Fruit fly (Drosophila melanogaster) whole organism, embryonic: ENCODE results near the gene CG31404.

ENCODE experiments used
- Awh ChIP-seq: fragments of 200-800 bp; sonication (Bioruptor generic); IDR thresholded peaks from 2 replicates; pipeline ENCODE4, ENCODE4 v1.3.6; 2022; ENCODE audit warnings: missing biosample characterization, missing genetic modification characterization
- B-H2 ChIP-seq: fragments of 200-800 bp; sonication (Bioruptor generic); optimal IDR thresholded peaks from 2 replicates; lab custom pipeline; 2018; ENCODE audit warnings: missing biosample characterization, mild to moderate bottlenecking, missing genetic modification characterization
- CG10147 ChIP-seq: fragments of 200-800 bp; sonication (Bioruptor generic); optimal IDR thresholded peaks from 2 replicates; lab custom pipeline; 2019; ENCODE audit warnings: missing biosample characterization, mild to moderate bottlenecking, missing genetic modification characterization, moderate library complexity
- CG10209 ChIP-seq: fragments of 200-800 bp; sonication (Bioruptor generic); optimal IDR thresholded peaks from 3 replicates; lab custom pipeline; 2017; ENCODE audit warnings: missing biosample characterization, mild to moderate bottlenecking, missing genetic modification characterization, missing genetic modification reagents
- CG10267 ChIP-seq: fragments of 200-800 bp; sonication (Bioruptor generic); optimal IDR thresholded peaks from 2 replicates; lab custom pipeline; 2018; ENCODE audit warnings: missing biosample characterization, mild to moderate bottlenecking, missing genetic modification characterization, moderate library complexity
- CG10431 ChIP-seq: fragments of 200-800 bp; sonication (Bioruptor generic); optimal IDR thresholded peaks from 3 replicates; lab custom pipeline; 2018; ENCODE audit warnings: missing biosample characterization, mild to moderate bottlenecking, missing genetic modification characterization
- CG12299 ChIP-seq: fragments of 200-800 bp; sonication (Bioruptor generic); optimal IDR thresholded peaks from 2 replicates; lab custom pipeline; 2018; ENCODE audit warnings: missing biosample characterization, mild to moderate bottlenecking, missing genetic modification characterization
- CG12659 ChIP-seq: fragments of 200-800 bp; sonication (Bioruptor generic); optimal IDR thresholded peaks from 3 replicates; lab custom pipeline; 2017; ENCODE audit warnings: mild to moderate bottlenecking, missing biosample characterization, missing genetic modification reagents, missing genetic modification characterization
- CG13624 ChIP-seq: fragments of 200-800 bp; sonication (Bioruptor generic); optimal IDR thresholded peaks from 2 replicates; lab custom pipeline; 2016; ENCODE audit warnings: missing biosample characterization, missing genetic modification characterization
- CG13894 ChIP-seq: fragments of 200-800 bp; sonication (Bioruptor generic); optimal IDR thresholded peaks from 3 replicates; lab custom pipeline; 2018; ENCODE audit warnings: missing biosample characterization, mild to moderate bottlenecking, missing genetic modification characterization, moderate library complexity
- CG14050 ChIP-seq: fragments of 200-800 bp; sonication (Bioruptor generic); IDR thresholded peaks from 3 replicates; pipeline ENCODE4 v1.3.6; 2022; ENCODE audit warnings: missing biosample characterization, missing genetic modification characterization
- CG14667 ChIP-seq: fragments of 200-800 bp; sonication (Bioruptor generic); IDR thresholded peaks from 2 replicates; pipeline ENCODE4 v1.3.6; 2022; ENCODE audit warnings: missing biosample characterization, missing genetic modification characterization
- CG1792 ChIP-seq: fragments of 200-800 bp; sonication (Bioruptor generic); optimal IDR thresholded peaks from 2 replicates; lab custom pipeline; 2016; ENCODE audit warnings: missing biosample characterization, missing genetic modification characterization
- CG2129 ChIP-seq: fragments of 200-800 bp; sonication (Bioruptor generic); IDR thresholded peaks from 2 replicates; pipeline ENCODE4 v1.3.6; 2022; ENCODE audit warnings: missing biosample characterization, missing genetic modification characterization; ENCODE audit not compliant: partially characterized antibody
- CG3726 ChIP-seq: fragments of 200-800 bp; sonication (Bioruptor generic); IDR thresholded peaks from 3 replicates; pipeline ENCODE4, ENCODE4 v1.3.6; 2022; ENCODE audit warnings: missing biosample characterization, missing genetic modification characterization
- CG3838 ChIP-seq: fragments of 200-800 bp; sonication (Bioruptor generic); optimal IDR thresholded peaks from 3 replicates; lab custom pipeline; 2016; ENCODE audit warnings: missing biosample characterization, missing genetic modification characterization
- CG5180 ChIP-seq: fragments of 200-800 bp; sonication (Bioruptor generic); optimal IDR thresholded peaks from 3 replicates; lab custom pipeline; 2017; ENCODE audit warnings: missing biosample characterization, missing genetic modification characterization, mild to moderate bottlenecking, moderate library complexity, missing genetic modification reagents
- CG7745 ChIP-seq: fragments of 200-800 bp; sonication (Bioruptor generic); optimal IDR thresholded peaks from 2 replicates; lab custom pipeline; 2018; ENCODE audit warnings: missing biosample characterization, mild to moderate bottlenecking, missing genetic modification characterization, moderate library complexity
- CG8388 ChIP-seq: fragments of 200-800 bp; sonication (Bioruptor generic); optimal IDR thresholded peaks from 2 replicates; lab custom pipeline; 2019; ENCODE audit warnings: missing biosample characterization, mild to moderate bottlenecking, missing genetic modification characterization, moderate library complexity
- D19B ChIP-seq: fragments of 200-800 bp; sonication (Bioruptor generic); optimal IDR thresholded peaks from 2 replicates; lab custom pipeline; 2017; ENCODE audit warnings: missing biosample characterization, mild to moderate bottlenecking, missing genetic modification characterization
- Ets97D ChIP-seq: fragments of 200-800 bp; sonication (Bioruptor generic); optimal IDR thresholded peaks from 3 replicates; lab custom pipeline; 2016; ENCODE audit warnings: missing biosample characterization, missing genetic modification characterization
- Fer2 ChIP-seq: fragments of 200-800 bp; sonication (Bioruptor generic); optimal IDR thresholded peaks from 2 replicates; lab custom pipeline; 2018; ENCODE audit warnings: missing biosample characterization, mild to moderate bottlenecking, missing genetic modification characterization, moderate library complexity
- Hand ChIP-seq: fragments of 200-800 bp; sonication (Bioruptor generic); optimal IDR thresholded peaks from 2 replicates; lab custom pipeline; 2017; ENCODE audit warnings: mild to moderate bottlenecking, missing biosample characterization, missing genetic modification reagents, missing genetic modification characterization
- Kr ChIP-seq: fragments of 200-800 bp; sonication (Bioruptor generic); optimal IDR thresholded peaks from 2 replicates; lab custom pipeline; 2017; ENCODE audit warnings: missing biosample characterization, mild to moderate bottlenecking, missing genetic modification characterization
- Myb ChIP-seq: fragments of 200-800 bp; sonication (Bioruptor generic); optimal IDR thresholded peaks from 2 replicates; lab custom pipeline; 2016; ENCODE audit warnings: missing biosample characterization, missing genetic modification characterization
- Opbp ChIP-seq: fragments of 200-800 bp; sonication (Bioruptor generic); IDR thresholded peaks from 3 replicates; pipeline ENCODE4 v1.3.6; 2022; ENCODE audit warnings: missing biosample characterization, missing genetic modification characterization; ENCODE audit not compliant: partially characterized antibody
- Side ChIP-seq: fragments of 200-800 bp; sonication (Bioruptor generic); optimal IDR thresholded peaks from 2 replicates; lab custom pipeline; 2016; ENCODE audit warnings: missing biosample characterization, missing genetic modification characterization
- Sin3A ChIP-seq: fragments of >200 bp; optimal IDR thresholded peaks from 2 replicates; lab custom pipeline; 2018
- Sry-δ ChIP-seq: fragments of 200-800 bp; sonication (Bioruptor generic); optimal IDR thresholded peaks from 2 replicates; lab custom pipeline; 2016; ENCODE audit warnings: missing biosample characterization, missing genetic modification characterization
- Stat92E ChIP-seq, 3 experiments: fragments of >200 bp in 2 of 3; fragments of 200-800 bp in 1 of 3; sonication (Bioruptor generic) in 1 of 3; optimal IDR thresholded peaks; 2 replicates each; lab custom pipeline; 2017 to 2019; ENCODE audit warnings: missing biosample characterization in 3 of 3, missing genetic modification characterization in 3 of 3, mild to moderate bottlenecking in 1 of 3, moderate library complexity in 1 of 3
- TFAM ChIP-seq: fragments of 200-800 bp; sonication (Bioruptor generic); optimal IDR thresholded peaks from 2 replicates; lab custom pipeline; 2017; ENCODE audit warnings: missing biosample characterization, missing genetic modification characterization, inconsistent platforms
- Usf ChIP-seq: fragments of 200-800 bp; sonication (Bioruptor generic); optimal IDR thresholded peaks from 2 replicates; lab custom pipeline; 2017; ENCODE audit warnings: missing genotype, missing biosample characterization, missing genetic modification characterization
- abd-A ChIP-seq: fragments of 200-800 bp; sonication (Bioruptor generic); optimal IDR thresholded peaks from 3 replicates; lab custom pipeline; 2019; ENCODE audit warnings: missing biosample characterization, mild to moderate bottlenecking, missing genetic modification characterization, moderate library complexity
- aop ChIP-seq: fragments of 200-800 bp; sonication (Bioruptor generic); IDR thresholded peaks from 2 replicates; pipeline ENCODE4 v1.3.6; 2022; ENCODE audit warnings: missing biosample characterization, missing genetic modification characterization
- az2 ChIP-seq: fragments of 200-800 bp; sonication (Bioruptor generic); optimal IDR thresholded peaks from 3 replicates; lab custom pipeline; 2016; ENCODE audit warnings: missing biosample characterization, missing genetic modification characterization
- bowl ChIP-seq: fragments of 200-800 bp; sonication (Bioruptor generic); IDR thresholded peaks from 2 replicates; pipeline ENCODE4 v1.3.6; 2022; ENCODE audit warnings: missing biosample characterization, missing genetic modification characterization
- crc ChIP-seq: fragments of 200-800 bp; sonication (Bioruptor generic); optimal IDR thresholded peaks from 2 replicates; lab custom pipeline; 2016; ENCODE audit warnings: missing biosample characterization, missing genetic modification characterization
- danr ChIP-seq: fragments of 200-800 bp; sonication (Bioruptor generic); IDR thresholded peaks from 2 replicates; pipeline ENCODE4 v1.3.6; 2022; ENCODE audit warnings: missing biosample characterization, missing genetic modification characterization
- fd96Cb ChIP-seq: fragments of 200-800 bp; sonication (Bioruptor generic); optimal IDR thresholded peaks from 2 replicates; lab custom pipeline; 2018; ENCODE audit warnings: missing biosample characterization, mild to moderate bottlenecking, missing genetic modification characterization, moderate library complexity
- gsb-n ChIP-seq: fragments of 200-800 bp; sonication (Bioruptor generic); optimal IDR thresholded peaks from 3 replicates; lab custom pipeline; 2018; ENCODE audit warnings: missing biosample characterization, mild to moderate bottlenecking, missing genetic modification characterization
- hbn ChIP-seq: fragments of 200-800 bp; sonication (Bioruptor generic); IDR thresholded peaks from 2 replicates; pipeline ENCODE4 v1.3.6; 2022; ENCODE audit warnings: missing biosample characterization, missing genetic modification characterization; ENCODE audit not compliant: partially characterized antibody
- otp ChIP-seq: fragments of 200-800 bp; sonication (Bioruptor generic); IDR thresholded peaks from 3 replicates; pipeline ENCODE4, ENCODE4 v1.3.6; 2022; ENCODE audit warnings: missing biosample characterization, missing genetic modification characterization
- pfk ChIP-seq: fragments of 200-800 bp; sonication (Bioruptor generic); optimal IDR thresholded peaks from 2 replicates; lab custom pipeline; 2018; ENCODE audit warnings: missing biosample characterization, mild to moderate bottlenecking, missing genetic modification characterization, moderate library complexity
- pita ChIP-seq: fragments of 200-800 bp; sonication (Bioruptor generic); optimal IDR thresholded peaks from 2 replicates; lab custom pipeline; 2017; ENCODE audit warnings: missing biosample characterization, mild to moderate bottlenecking, missing genetic modification characterization
- psq ChIP-seq: fragments of 200-800 bp; sonication (Bioruptor generic); optimal IDR thresholded peaks from 2 replicates; lab custom pipeline; 2017; ENCODE audit warnings: missing biosample characterization, missing genetic modification characterization
- pzg ChIP-seq: fragments of 200-800 bp; sonication (Bioruptor generic); optimal IDR thresholded peaks from 3 replicates; lab custom pipeline; 2018; ENCODE audit warnings: missing biosample characterization, mild to moderate bottlenecking, missing genetic modification characterization, moderate library complexity
- slou ChIP-seq: fragments of 200-800 bp; sonication (Bioruptor generic); optimal IDR thresholded peaks from 3 replicates; lab custom pipeline; 2016; ENCODE audit warnings: missing biosample characterization, missing genetic modification characterization
- unpg ChIP-seq: fragments of 200-800 bp; sonication (Bioruptor generic); optimal IDR thresholded peaks from 3 replicates; lab custom pipeline; 2018; ENCODE audit warnings: missing biosample characterization, mild to moderate bottlenecking, missing genetic modification characterization, moderate library complexity
- zf30C ChIP-seq: fragments of 200-800 bp; sonication (Bioruptor generic); optimal IDR thresholded peaks from 3 replicates; lab custom pipeline; 2018; ENCODE audit warnings: missing biosample characterization, mild to moderate bottlenecking, missing genetic modification characterization
- zfh2 ChIP-seq: fragments of 200-800 bp; sonication (Bioruptor generic); optimal IDR thresholded peaks from 2 replicates; lab custom pipeline; 2016; ENCODE audit warnings: missing biosample characterization, missing genetic modification characterization

The CG31404 gene

DNA sequence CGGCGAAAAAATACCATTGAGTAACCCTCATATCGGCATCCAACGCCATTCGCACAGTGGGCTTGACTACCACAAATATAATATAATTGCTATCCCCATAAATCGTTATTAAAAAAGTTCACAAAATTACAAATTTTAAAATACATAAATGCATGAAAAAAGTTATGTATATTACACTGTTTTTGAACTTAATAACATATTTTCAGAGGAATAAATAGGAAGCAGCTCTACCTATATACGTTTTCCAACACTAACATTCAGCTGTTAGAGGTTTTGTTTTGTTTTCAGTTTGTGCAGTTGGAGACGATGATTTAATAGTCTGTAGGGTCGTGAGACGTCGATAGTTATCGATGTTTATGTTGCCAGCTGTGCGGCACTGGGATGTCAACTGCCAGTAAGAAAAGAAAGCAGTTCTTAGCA, 27.3 kb upstream of the CG31404 start, which contains the start of the genes Ino80 and Aptx (continued):
- TF ChIP-seq CG14050 (GFP tag; lab: Robert Waterston, UW), result peak; percentile 91
- peak; percentile 88 for TF ChIP-seq Side
- TF ChIP-seq otp (GFP tag; lab: Robert Waterston, UW), result peak; percentile 82; the same call in 2 of the 3 replicates
- TF ChIP-seq zf30C (GFP tag; lab: Kevin White, UChicago), result no peak
- TF ChIP-seq Hand (GFP tag; lab: Kevin White, UChicago), result peak; percentile 71
- peak; percentile 97 for TF ChIP-seq Opbp (GFP tag; lab: Robert Waterston, UW)
- TF ChIP-seq CG10431 (GFP tag; lab: Kevin White, UChicago), result no peak
- TF ChIP-seq slou (GFP tag; lab: Kevin White, UChicago), result peak; percentile 91
- peak; percentile 96 for TF ChIP-seq zfh2 (GFP tag; lab: Kevin White, UChicago)
- peak; percentile 38 for TF ChIP-seq TFAM (GFP tag; lab: Kevin White, UChicago)
- TF ChIP-seq CG2129 (GFP tag; lab: Robert Waterston, UW), result peak; percentile 68
- TF ChIP-seq CG10209, result peak; percentile 92
- TF ChIP-seq abd-A, result no peak
- TF ChIP-seq Stat92E (GFP tag; optimal IDR thresholded peaks at IDR 0.05; lab: Kevin White, UChicago), result peak in 1 of 3 experiments; percentile 66
- peak; percentile 81 for TF ChIP-seq D19B (GFP tag; lab: Kevin White, UChicago)
- TF ChIP-seq az2, result peak; percentile 96
- peak; percentile 89 for TF ChIP-seq danr (GFP tag; lab: Robert Waterston, UW)
- TF ChIP-seq Sry-δ (GFP tag; lab: Kevin White, UChicago), result peak; percentile 94
- peak; percentile 77 for TF ChIP-seq pzg (GFP tag; lab: Kevin White, UChicago)
- TF ChIP-seq B-H2 (GFP tag; lab: Kevin White, UChicago), result no peak
- TF ChIP-seq Usf (GFP tag; lab: Kevin White, UChicago), result peak; percentile 92
- no peak for TF ChIP-seq aop (GFP tag; lab: Robert Waterston, UW)
- TF ChIP-seq CG3838 (GFP tag; lab: Kevin White, UChicago), result peak; percentile 87
- TF ChIP-seq CG7745 (tag; lab: Kevin White, UChicago), result no peak
- TF ChIP-seq pita (GFP tag; lab: Kevin White, UChicago), result no peak
- TF ChIP-seq unpg (GFP tag; lab: Kevin White, UChicago), result peak; percentile 96
- peak; percentile 80 for TF ChIP-seq CG1792 (GFP tag; lab: Kevin White, UChicago)
- no peak for TF ChIP-seq Kr (GFP tag; lab: Kevin White, UChicago)
- TF ChIP-seq CG14667 (GFP tag; lab: Robert Waterston, UW), result peak; percentile 93
- peak; percentile 91 for TF ChIP-seq CG3726
- no peak for TF ChIP-seq CG10147 (GFP tag; lab: Kevin White, UChicago)
- TF ChIP-seq Ets97D (GFP tag; lab: Kevin White, UChicago), result peak; percentile 89
- peak; percentile 93 for TF ChIP-seq CG8388 (GFP tag; lab: Kevin White, UChicago)
- TF ChIP-seq Fer2 (tag; lab: Kevin White, UChicago), result peak; percentile 88
- peak; percentile 70 for TF ChIP-seq crc
- peak; percentile 82 for TF ChIP-seq hbn (GFP tag; lab: Robert Waterston, UW)
- TF ChIP-seq CG12659 (GFP tag; lab: Kevin White, UChicago), result peak; percentile 95
- TF ChIP-seq CG12299 (tag; lab: Kevin White, UChicago), result peak; percentile 79
- peak; percentile 99 for TF ChIP-seq CG10267 (tag; lab: Kevin White, UChicago)
- peak; percentile 87 for TF ChIP-seq Myb
- TF ChIP-seq CG13624, result peak; percentile 95
- no peak for TF ChIP-seq CG5180
- TF ChIP-seq pfk (GFP tag; lab: Kevin White, UChicago), result peak; percentile 12
- no peak for TF ChIP-seq CG13894
- TF ChIP-seq psq (GFP tag; lab: Kevin White, UChicago), result peak; percentile 82
- peak; percentile 91 for TF ChIP-seq Awh (GFP tag; lab: Robert Waterston, UW)
- peak; percentile 96 for TF ChIP-seq Sin3A
- peak; percentile 93 for TF ChIP-seq gsb-n (tag; lab: Kevin White, UChicago)
- TF ChIP-seq bowl (GFP tag; lab: Robert Waterston, UW), result peak; percentile 64; the same call in 1 of the 2 replicates
- TF ChIP-seq fd96Cb (tag; lab: Kevin White, UChicago), result peak; percentile 93
